Worm (Caenorhabditis elegans): Measurements from ENCODE around the gene T12B3.3.

T12B3.3 gene

ce11 chrIV:7397507-7397906, 22.6 kb downstream of the T12B3.3 start:
- TF ChIP-seq pha-4 (tag; optimal IDR thresholded peaks at IDR 0.05) (no peak), lsy-12 (tag; optimal IDR thresholded peaks at IDR 0.05) (peak; percentile 28), mdl-1 (tag; optimal IDR thresholded peaks at IDR 0.05) (no peak), ama-1 (optimal IDR thresholded peaks at IDR 0.05) (peak; percentile 14)

- TF ChIP-seq skn-1 (tag; optimal IDR thresholded peaks at IDR 0.05), result no peak
- TF ChIP-seq snpc-4 (tag; optimal IDR thresholded peaks at IDR 0.05), result no peak
- peak; percentile 62 for TF ChIP-seq nfya-1 (tag; optimal IDR thresholded peaks at IDR 0.05; ENCODE audit: insufficient read depth)
- TF ChIP-seq hmg-11 (tag; optimal IDR thresholded peaks at IDR 0.05), result peak; percentile 67
- no peak for TF ChIP-seq mml-1 (tag; optimal IDR thresholded peaks at IDR 0.05)
- TF ChIP-seq nhr-28 (tag; optimal IDR thresholded peaks at IDR 0.05), result no peak
- TF ChIP-seq zag-1 (tag; optimal IDR thresholded peaks at IDR 0.05), result no peak
- TF ChIP-seq fkh-10 (GFP tag; optimal IDR thresholded peaks at IDR 0.05), result peak; percentile 19
- no peak for TF ChIP-seq elt-2 (tag; optimal IDR thresholded peaks at IDR 0.05)
- peak; percentile 41 for TF ChIP-seq egl-5 (tag; optimal IDR thresholded peaks at IDR 0.05)
- no peak for TF ChIP-seq sea-2 (GFP tag; optimal IDR thresholded peaks at IDR 0.05)
Measured at ce11 chrIV:7400502-7401118, 25.7 kb downstream of the T12B3.3 start.

- TF ChIP-seq nhr-12 (tag; optimal IDR thresholded peaks at IDR 0.05) (no peak), R02D3.7 (tag; optimal IDR thresholded peaks at IDR 0.05) (peak; percentile 25), nhr-43 (tag; optimal IDR thresholded peaks at IDR 0.05; ENCODE audit: poor library complexity, severe bottlenecking) (no peak), unc-39 (tag; optimal IDR thresholded peaks at IDR 0.05) (no peak), daf-12 (tag; optimal IDR thresholded peaks at IDR 0.05) (no peak), nhr-76 (tag; optimal IDR thresholded peaks at IDR 0.05) (no peak), mdl-1 (tag; optimal IDR thresholded peaks at IDR 0.05) (peak; percentile 5), lsy-12 (tag; optimal IDR thresholded peaks at IDR 0.05) (peak; percentile 48), nhr-67 (tag; optimal IDR thresholded peaks at IDR 0.05) (no peak), ztf-4 (tag; optimal IDR thresholded peaks at IDR 0.05) (no peak), elt-2 (tag; optimal IDR thresholded peaks at IDR 0.05) (no peak), nhr-23 (tag; optimal IDR thresholded peaks at IDR 0.05) (no peak), elt-3 (tag; optimal IDR thresholded peaks at IDR 0.05) (no peak), nhr-237 (tag; optimal IDR thresholded peaks at IDR 0.05) (no peak), jun-1 (tag; optimal IDR thresholded peaks at IDR 0.05) (no peak), fkh-2 (tag; optimal IDR thresholded peaks at IDR 0.05) (no peak), hmg-11 (tag; optimal IDR thresholded peaks at IDR 0.05) (peak; percentile 80), ceh-28 (tag; optimal IDR thresholded peaks at IDR 0.05) (peak; percentile 74), tbx-2 (tag; optimal IDR thresholded peaks at IDR 0.05) (peak; percentile 49), mml-1 (tag; optimal IDR thresholded peaks at IDR 0.05) (no peak), ceh-9 (tag; optimal IDR thresholded peaks at IDR 0.05) (no peak), lin-15B (tag; optimal IDR thresholded peaks at IDR 0.05) (peak; percentile 37), nhr-11 (tag; optimal IDR thresholded peaks at IDR 0.05) (peak; percentile 69), ztf-11 (tag; optimal IDR thresholded peaks at IDR 0.05) (no peak), ama-1 (optimal IDR thresholded peaks at IDR 0.05) (no peak), ZK546.5 (tag; optimal IDR thresholded peaks at IDR 0.05) (no peak), skn-1 (tag; optimal IDR thresholded peaks at IDR 0.05) (peak; percentile 15), nhr-25 (tag; optimal IDR thresholded peaks at IDR 0.05) (no peak), nhr-28 (tag; optimal IDR thresholded peaks at IDR 0.05) (no peak), aly-2 (tag; optimal IDR thresholded peaks at IDR 0.05) (no peak), elt-1 (tag; optimal IDR thresholded peaks at IDR 0.05) (no peak), snpc-4 (tag; optimal IDR thresholded peaks at IDR 0.05) (peak; percentile 49), pqm-1 (tag; optimal IDR thresholded peaks at IDR 0.05) (no peak), egl-5 (tag; optimal IDR thresholded peaks at IDR 0.05) (peak; percentile 71), fkh-10 (GFP tag; optimal IDR thresholded peaks at IDR 0.05) (peak; percentile 76), lin-39 (tag; optimal IDR thresholded peaks at IDR 0.05) (peak; percentile 83), nfya-1 (tag; optimal IDR thresholded peaks at IDR 0.05; ENCODE audit: insufficient read depth) (peak; percentile 92), pha-4 (tag; optimal IDR thresholded peaks at IDR 0.05) (peak; percentile 41), unc-62 (GFP tag; optimal IDR thresholded peaks at IDR 0.05) (no peak), ceh-82 (tag; optimal IDR thresholded peaks at IDR 0.05) (no peak), zag-1 (tag; optimal IDR thresholded peaks at IDR 0.05) (peak; percentile 22)
Measured at ce11 chrIV:7402077-7402476, 27.1 kb downstream of the T12B3.3 start.

Measured in whole organism, L3 larva.